Worm (Caenorhabditis elegans) whole organism, midembryonic: ENCODE measurements around the gene R04F11.3.

Experiments
- klf-2 ChIP-seq: fragments of 200-800 bp; sonication (Bioruptor generic); conservative IDR thresholded peaks from 2 replicates; pipeline ENCODE4 v1.3.6; 2022; ENCODE audit warnings: missing genetic modification reagents, missing genetic modification characterization, missing compliant biosample characterization
- med-1 ChIP-seq: sonication (generic microtip); optimal IDR thresholded peaks from 2 replicates; lab custom pipeline; 2017; ENCODE audit warnings: missing genetic modification characterization, mild to moderate bottlenecking, missing compliant biosample characterization, antibody characterized with exemption, missing genetic modification reagents; ENCODE audit not compliant: insufficient read depth
- ztf-23 ChIP-seq: fragments of 200-800 bp; sonication (Bioruptor generic); IDR thresholded peaks from 2 replicates; pipeline ENCODE4 v1.3.6; 2022; ENCODE audit warnings: missing genetic modification reagents, missing genetic modification characterization, missing compliant biosample characterization
- ztf-29 ChIP-seq: fragments of 200-800 bp; sonication (Bioruptor generic); IDR thresholded peaks from 2 replicates; pipeline ENCODE4 v1.3.6; 2022; ENCODE audit warnings: missing genetic modification reagents, missing genetic modification characterization, missing compliant biosample characterization

DNA sequence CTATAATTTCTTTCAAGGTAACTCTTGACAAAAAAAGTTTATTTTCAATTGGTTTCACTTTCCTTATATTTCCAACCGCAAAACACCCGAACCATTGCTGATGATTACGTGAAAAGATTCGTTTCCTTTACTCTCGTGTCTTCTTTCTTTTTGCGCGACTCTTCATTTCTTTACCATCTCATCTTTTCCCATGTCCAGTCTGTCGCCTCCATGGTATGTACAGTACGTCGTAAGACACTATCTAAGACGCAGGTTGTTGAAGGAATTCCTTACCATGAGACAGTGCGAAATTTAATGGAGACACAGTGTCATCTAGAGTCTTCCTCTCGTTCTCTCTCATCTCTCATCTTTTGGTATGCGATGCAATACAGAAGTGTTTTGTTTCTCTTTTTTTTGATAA is 16.8 kb downstream of the R04F11.3 start:
- TF ChIP-seq ztf-29 (GFP tag; lab: Robert Waterston, UW) (no peak), klf-2 (GFP tag; lab: Robert Waterston, UW) (no peak), ztf-23 (GFP tag; lab: Robert Waterston, UW) (no peak), med-1 (GFP tag; lab: Kevin White, UChicago) (no peak)
